Worm (Caenorhabditis elegans): Measurements from ENCODE around the gene alh-8.

DNA sequence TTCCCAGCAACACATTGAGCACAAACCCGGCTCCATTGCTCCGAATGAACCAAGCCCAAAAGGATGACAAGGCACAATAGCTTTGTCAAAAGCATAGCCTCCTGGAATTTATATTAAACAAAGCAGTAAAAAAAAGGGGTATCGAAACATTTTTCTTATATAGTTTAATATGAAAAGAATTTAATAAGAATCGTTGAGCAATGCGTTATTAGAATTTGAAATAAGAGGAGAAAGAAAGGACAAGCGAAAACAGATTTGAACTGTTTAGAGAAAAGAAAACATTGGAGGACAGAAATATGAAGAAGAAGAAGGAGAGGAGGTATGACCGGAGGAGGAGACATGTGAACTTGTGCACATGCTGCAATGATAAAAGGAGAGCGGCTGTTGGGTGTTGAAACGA lies 43.7 kb upstream of the alh-8 start, which contains the start of gene C47D12.5:
- no peak for TF ChIP-seq rbr-2 (tag; optimal IDR thresholded peaks at IDR 0.05)
- TF ChIP-seq nhr-28 (tag; optimal IDR thresholded peaks at IDR 0.05), result no peak
- no peak for TF ChIP-seq jun-1 (tag; optimal IDR thresholded peaks at IDR 0.05)
- TF ChIP-seq lim-7 (GFP tag; IDR thresholded peaks at IDR 0.05), result no peak
- no peak for TF ChIP-seq dve-1 (tag; optimal IDR thresholded peaks at IDR 0.05; ENCODE audit: insufficient read depth)
- no peak for TF ChIP-seq zag-1 (tag; optimal IDR thresholded peaks at IDR 0.05)

Measured in whole organism, L4 larva.